Worm (Caenorhabditis elegans): ENCODE measurements around the gene F13C5.1.

- no peak for TF ChIP-seq him-1 (tag; optimal IDR thresholded peaks at IDR 0.05)
- TF ChIP-seq dao-5 (tag; optimal IDR thresholded peaks at IDR 0.05) = no peak
- TF ChIP-seq W03F9.2 (tag; optimal IDR thresholded peaks at IDR 0.05) = no peak
Measured at ce11 chrX:573270-573669, 28.7 kb upstream of the F13C5.1 start.
